Worm (Caenorhabditis elegans) whole organism, young adult: ENCODE measurements around the gene thn-6.
"Not testable (repeated sequence)": the region's sequence is repeated elsewhere in the genome, so short reads cannot be mapped to it uniquely, and the experiment has no call there.

Experiments used
- ceh-58 ChIP-seq: fragments of 200-800 bp; sonication (Bioruptor generic); IDR thresholded peaks from 2 replicates; pipeline ENCODE4 v1.3.6; 2022; ENCODE audit warnings: missing genetic modification characterization, missing compliant biosample characterization
- mxl-1 ChIP-seq: sonication (generic microtip); optimal IDR thresholded peaks from 2 replicates; lab custom pipeline; 2016; ENCODE audit warnings: missing genetic modification characterization, missing compliant biosample characterization
- pbrm-1 ChIP-seq: fragments of 200-800 bp; sonication (Bioruptor generic); IDR thresholded peaks from 2 replicates; pipeline ENCODE4 v1.3.6; 2022; ENCODE audit warnings: missing genetic modification reagents, missing genetic modification characterization, missing compliant biosample characterization
- snpc-1.3 ChIP-seq: sonication (generic microtip); optimal IDR thresholded peaks from 2 replicates; lab custom pipeline; 2017; ENCODE audit warnings: missing genetic modification characterization, mild to moderate bottlenecking, missing compliant biosample characterization, antibody characterized with exemption, moderate library complexity, missing genotype, missing genetic modification reagents; ENCODE audit not compliant: insufficient read depth
- ztf-18 ChIP-seq: sonication (generic microtip); optimal IDR thresholded peaks from 2 replicates; lab custom pipeline; 2016; ENCODE audit warnings: missing genotype, mild to moderate bottlenecking, missing genetic modification characterization, missing compliant biosample characterization

DNA sequence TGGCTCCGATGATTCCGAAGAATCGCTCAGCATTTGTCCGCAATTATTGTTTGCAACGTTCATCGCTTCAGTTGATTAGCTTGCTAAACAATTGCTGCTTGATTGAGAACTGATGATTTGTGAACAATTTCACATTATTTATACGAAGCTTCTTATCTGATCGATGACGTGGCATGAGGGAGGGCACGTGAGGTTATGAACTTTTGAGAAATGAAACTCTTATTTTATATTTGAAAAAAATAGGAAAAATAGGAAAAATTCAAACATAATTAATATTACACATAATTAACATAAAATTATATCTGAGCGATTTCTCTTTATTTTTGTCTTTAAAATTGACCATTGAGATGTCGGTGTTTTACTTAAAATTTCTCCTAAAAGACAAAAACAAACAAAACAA is 26.0 kb downstream of the thn-6 start, which contains the start of gene F36H12.10:
- TF ChIP-seq ztf-18 (tag; lab: Kevin White, UChicago); snpc-1.3 (tag; lab: Kevin White, UChicago); mxl-1 (tag; lab: Kevin White, UChicago); pbrm-1 (GFP tag; lab: Robert Waterston, UW); ceh-58 (GFP tag; lab: Robert Waterston, UW): not testable (repeated sequence)
